Fruit fly (Drosophila melanogaster) Kc167 (cell line): ENCODE data around the gene sicily.

ENCODE experiments used
- Myc ChIP-seq: fragments of >200 bp; optimal IDR thresholded peaks from 2 replicates; lab custom pipeline; 2017; ENCODE audit warnings: missing external identifiers
- Sin3A ChIP-seq: fragments of >200 bp; optimal IDR thresholded peaks from 2 replicates; lab custom pipeline; 2018; ENCODE audit warnings: missing external identifiers
- h ChIP-seq: fragments of >200 bp; optimal IDR thresholded peaks from 3 replicates; lab custom pipeline; 2018; ENCODE audit warnings: missing external identifiers
- insv ChIP-seq: fragments of >200 bp; optimal IDR thresholded peaks from 3 replicates; lab custom pipeline; 2018; ENCODE audit warnings: missing external identifiers
- psq ChIP-seq: fragments of >200 bp; optimal IDR thresholded peaks from 2 replicates; lab custom pipeline; 2017; ENCODE audit warnings: missing external identifiers
- ttk ChIP-seq: sonication (Bioruptor generic); optimal IDR thresholded peaks from 2 replicates; lab custom pipeline; 2017; ENCODE audit warnings: missing external identifiers

The sicily gene

DNA sequence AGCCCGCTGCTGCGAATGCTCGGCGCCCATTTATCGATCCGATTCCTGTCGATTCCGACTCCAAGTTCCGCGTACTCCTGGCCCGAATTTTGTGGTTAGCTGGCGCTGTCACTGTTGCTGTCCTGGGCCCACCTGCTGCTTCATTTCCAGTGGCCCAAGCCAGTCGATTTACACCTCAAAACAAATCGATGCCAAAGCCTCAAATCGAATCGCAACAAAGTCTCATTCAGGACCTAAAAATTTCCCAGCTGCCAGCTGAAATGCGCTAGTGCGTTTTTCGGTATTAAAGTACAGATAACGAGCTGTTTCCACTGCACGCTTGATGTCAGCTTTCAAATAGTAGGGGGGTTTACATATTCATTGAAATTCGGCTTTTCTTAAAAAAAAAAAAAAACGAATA is 19.0 kb upstream of the sicily start, which contains the start of gene BORCS5:
Gene BORCS5, minus strand, starts transcription at position 263 of the 400 bp plus-strand sequence.
- no peak for TF ChIP-seq Myc (lab: Kevin White, UChicago)
- no peak for TF ChIP-seq h (lab: Kevin White, UChicago)
- no peak for TF ChIP-seq ttk (lab: Kevin White, UChicago)
- no peak for TF ChIP-seq psq (lab: Kevin White, UChicago)
- TF ChIP-seq Sin3A (lab: Kevin White, UChicago): no peak
- TF ChIP-seq insv (lab: Kevin White, UChicago): no peak

- TF ChIP-seq h (lab: Kevin White, UChicago) (no peak), ttk (lab: Kevin White, UChicago) (no peak)
Observed at dm6 chrX:11873116-11873515, 18.4 kb upstream of the sicily start, which contains the start of gene CG15739. Gene CG15739 (plus strand): TSS chrX:11873319.

dm6 chrX:11875146-11875830 is 16.2 kb upstream of the sicily start:
- TF ChIP-seq Myc (lab: Kevin White, UChicago) (no peak), Sin3A (lab: Kevin White, UChicago) (no peak), insv (lab: Kevin White, UChicago) (no peak), h (lab: Kevin White, UChicago) (no peak)

DNA sequence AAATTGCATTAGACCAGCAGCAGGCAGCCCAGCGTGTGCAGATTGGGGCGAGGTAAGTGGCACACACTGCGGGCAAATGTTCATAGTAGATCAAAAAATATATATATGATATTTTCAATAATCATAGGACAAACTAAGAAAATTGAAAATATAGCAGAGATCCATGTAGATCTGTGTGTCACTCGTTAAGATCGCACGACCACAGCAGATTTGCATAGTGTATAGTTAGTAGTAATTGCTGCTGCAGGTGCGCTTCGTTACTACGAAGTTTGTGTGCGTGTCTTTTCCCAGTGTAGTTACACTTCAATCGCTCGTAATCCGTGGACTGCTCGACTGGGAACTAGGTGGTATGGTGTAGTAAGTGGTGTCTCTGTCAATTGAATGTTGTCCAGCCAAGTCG is 14.4 kb upstream of the sicily start, which contains the start of gene CG10352:
Gene CG10352, minus strand, starts transcription at position 4 of the 400 bp plus-strand sequence.
- TF ChIP-seq insv (lab: Kevin White, UChicago) (no peak), Sin3A (lab: Kevin White, UChicago) (no peak), psq (lab: Kevin White, UChicago) (no peak), Myc (lab: Kevin White, UChicago) (no peak)

DNA sequence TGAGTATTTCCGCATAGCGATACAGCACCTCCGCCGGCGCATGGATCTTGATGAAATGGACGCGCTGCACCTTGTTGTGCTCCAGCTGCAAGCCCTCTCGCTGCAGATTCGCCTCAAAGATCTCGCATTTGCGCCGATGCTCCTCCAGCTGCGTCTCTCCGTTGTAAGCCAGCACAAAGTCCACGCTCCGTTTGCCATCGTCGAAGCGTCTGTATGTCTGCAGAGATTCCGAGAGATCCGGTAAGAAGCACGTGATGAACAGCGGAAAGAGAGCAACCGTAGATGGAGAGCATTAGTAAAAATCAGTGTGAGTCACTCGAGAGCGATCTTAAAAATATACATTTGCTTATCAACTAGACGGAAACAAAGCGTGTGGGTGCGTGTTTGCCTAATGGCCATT is 9.8 kb upstream of the sicily start:
- TF ChIP-seq psq (lab: Kevin White, UChicago) (no peak), insv (lab: Kevin White, UChicago) (no peak)

- TF ChIP-seq insv (lab: Kevin White, UChicago): no peak
Observed at dm6 chrX:11882447-11882846, 9.1 kb upstream of the sicily start.

dm6 chrX:11884134-11884533 is 7.4 kb upstream of the sicily start:
- TF ChIP-seq h (lab: Kevin White, UChicago) (no peak), insv (lab: Kevin White, UChicago) (no peak), psq (lab: Kevin White, UChicago) (no peak), Myc (lab: Kevin White, UChicago) (no peak), ttk (lab: Kevin White, UChicago) (no peak), Sin3A (lab: Kevin White, UChicago) (no peak)

- TF ChIP-seq h (lab: Kevin White, UChicago): no peak
- no peak for TF ChIP-seq ttk (lab: Kevin White, UChicago)
- no peak for TF ChIP-seq psq (lab: Kevin White, UChicago)
- TF ChIP-seq insv (lab: Kevin White, UChicago): no peak
- TF ChIP-seq Sin3A (lab: Kevin White, UChicago): no peak
- no peak for TF ChIP-seq Myc (lab: Kevin White, UChicago)
Observed at dm6 chrX:11885356-11885755, 6.2 kb upstream of the sicily start.

- TF ChIP-seq insv (lab: Kevin White, UChicago) (no peak), Myc (lab: Kevin White, UChicago) (no peak), h (lab: Kevin White, UChicago) (no peak), Sin3A (lab: Kevin White, UChicago) (no peak), ttk (lab: Kevin White, UChicago) (no peak), psq (lab: Kevin White, UChicago) (no peak)
Observed at dm6 chrX:11886976-11887375, 4.6 kb upstream of the sicily start, which contains the start of the genes CG10353 and SelG. Gene CG10353 (minus strand): TSS chrX:11887162. Gene SelG (plus strand): TSS chrX:11887284.

DNA sequence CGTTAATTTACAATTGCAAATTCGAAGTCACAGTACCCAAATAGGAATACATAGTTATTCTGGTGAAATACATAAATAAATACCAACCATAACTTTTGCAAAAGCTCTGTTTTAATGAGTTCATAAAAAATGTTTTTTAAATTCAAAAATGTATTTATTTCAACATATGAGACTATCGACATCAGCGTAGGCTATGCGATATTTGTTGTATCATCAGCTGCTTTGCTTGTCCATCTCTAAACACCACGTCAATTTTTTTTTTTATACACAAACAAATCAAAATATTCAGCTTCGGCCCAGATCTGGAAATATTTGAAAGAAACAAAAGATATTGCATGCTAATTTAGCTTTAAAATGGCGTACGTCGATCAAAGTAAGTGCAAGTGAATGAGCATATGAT is 3.4 kb upstream of the sicily start, which contains the start of gene CG1840:
Gene CG1840, plus strand, starts transcription at position 211 of the 400 bp plus-strand sequence.
- TF ChIP-seq h (lab: Kevin White, UChicago) (no peak), ttk (lab: Kevin White, UChicago) (no peak), insv (lab: Kevin White, UChicago) (no peak), Myc (lab: Kevin White, UChicago) (no peak), Sin3A (lab: Kevin White, UChicago) (no peak), psq (lab: Kevin White, UChicago) (no peak)

- TF ChIP-seq psq (lab: Kevin White, UChicago) (no peak), insv (lab: Kevin White, UChicago) (no peak)
Observed at dm6 chrX:11893643-11894042, 2.1 kb downstream of the sicily start, which contains the start of gene wisp. Gene wisp (plus strand): TSS chrX:11893943.

DNA sequence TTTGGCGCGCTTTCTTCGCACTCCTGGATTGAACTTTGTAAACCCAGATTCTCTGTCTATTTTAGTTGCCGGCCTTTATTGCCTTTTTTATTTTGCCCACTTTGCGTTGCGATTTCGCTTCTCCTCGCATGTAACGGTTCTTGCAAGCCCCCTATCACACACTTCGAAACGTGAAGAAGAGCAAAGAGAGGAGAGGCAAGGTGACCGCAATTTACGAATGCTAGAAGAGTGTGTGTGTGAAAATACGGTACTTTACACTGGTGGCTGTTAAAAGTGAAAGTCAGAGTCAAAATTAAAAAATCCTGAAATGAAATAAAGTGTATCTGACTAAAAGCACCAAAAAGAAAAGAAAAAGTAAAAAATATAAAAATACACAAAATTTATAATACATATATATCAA is 2.7 kb downstream of the sicily start:
- no peak for TF ChIP-seq psq (lab: Kevin White, UChicago)

DNA sequence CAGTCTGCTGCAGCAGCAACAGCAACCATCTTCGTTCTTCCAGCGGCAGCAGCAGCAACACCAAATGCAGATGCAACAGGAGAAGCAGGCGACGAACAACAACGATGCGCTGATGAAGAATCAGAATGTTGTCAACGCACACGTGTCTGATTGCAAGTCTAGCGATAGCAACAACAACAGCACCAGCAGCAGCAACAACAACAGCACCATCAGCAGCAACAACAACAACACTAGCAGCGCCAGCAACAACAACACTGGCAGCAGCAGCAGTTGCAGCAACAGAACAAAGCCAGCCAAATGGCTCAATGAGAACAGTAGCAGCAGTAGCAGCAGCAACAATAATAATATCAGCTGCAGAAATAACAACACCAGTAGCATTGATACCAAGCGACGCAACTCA is 3.6 kb downstream of the sicily start:
- TF ChIP-seq h (lab: Kevin White, UChicago) (no peak), psq (lab: Kevin White, UChicago) (no peak), insv (lab: Kevin White, UChicago) (no peak), ttk (lab: Kevin White, UChicago) (no peak), Myc (lab: Kevin White, UChicago) (no peak), Sin3A (lab: Kevin White, UChicago) (no peak)
